Worm (Caenorhabditis elegans) whole organism, L1 larva: ENCODE results near the gene M04B2.7.

Experiments used
- C04F5.9 ChIP-seq: sonication (generic microtip); optimal IDR thresholded peaks from 2 replicates; lab custom pipeline; 2016; ENCODE audit warnings: missing genetic modification characterization, missing compliant biosample characterization
- C16A3.4 ChIP-seq: fragments of 150-350 bp; optimal IDR thresholded peaks from 2 replicates; lab custom pipeline; 2014; ENCODE audit warnings: missing biosample characterization, missing genetic modification characterization
- F16B12.6 ChIP-seq: fragments of 150-350 bp; optimal IDR thresholded peaks from 2 replicates; lab custom pipeline; 2014; ENCODE audit warnings: missing biosample characterization, missing genetic modification characterization
- aha-1 ChIP-seq: fragments of 150-350 bp; optimal IDR thresholded peaks from 2 replicates; lab custom pipeline; 2014; ENCODE audit warnings: missing biosample characterization, missing genetic modification characterization
- alr-1 ChIP-seq: fragments of 200-800 bp; sonication (Bioruptor generic); optimal IDR thresholded peaks from 2 replicates; lab custom pipeline; 2018; ENCODE audit warnings: borderline replicate concordance, mild to moderate bottlenecking, missing genetic modification characterization, missing compliant biosample characterization
- ceh-63 ChIP-seq: fragments of 200-800 bp; sonication (Bioruptor generic); optimal IDR thresholded peaks from 2 replicates; lab custom pipeline; 2018; ENCODE audit warnings: mild to moderate bottlenecking, missing genetic modification characterization, missing compliant biosample characterization
- ceh-82 ChIP-seq, 3 experiments: fragments of 150-350 bp in 1 of 3; sonication (generic microtip) in 2 of 3; optimal IDR thresholded peaks; 2 replicates each; lab custom pipeline; 2014 to 2017; ENCODE audit warnings: missing biosample characterization in 3 of 3, missing genetic modification characterization in 3 of 3
- ceh-88 ChIP-seq: fragments of 200-800 bp; sonication (Bioruptor generic); IDR thresholded peaks from 2 replicates; pipeline ENCODE4 v1.3.6; 2022; ENCODE audit warnings: missing genetic modification characterization, missing compliant biosample characterization
- ceh-90 ChIP-seq: sonication (generic microtip); optimal IDR thresholded peaks from 2 replicates; lab custom pipeline; 2016; ENCODE audit warnings: missing genetic modification characterization, missing compliant biosample characterization
- ces-1 ChIP-seq: fragments of 150-350 bp; optimal IDR thresholded peaks from 2 replicates; lab custom pipeline; 2014; ENCODE audit warnings: missing biosample characterization, missing genetic modification reagents, missing genetic modification characterization
- egl-13 ChIP-seq: sonication (generic microtip); optimal IDR thresholded peaks from 2 replicates; lab custom pipeline; 2016; ENCODE audit warnings: missing genotype, missing genetic modification reagents, missing genetic modification characterization, missing compliant biosample characterization
- elt-2 ChIP-seq: sonication (generic microtip); optimal IDR thresholded peaks from 2 replicates; lab custom pipeline; 2016; ENCODE audit warnings: missing genetic modification characterization, mild to moderate bottlenecking, inconsistent platforms, missing compliant biosample characterization, missing genetic modification reagents
- fkh-10 ChIP-seq: sonication (generic microtip); optimal IDR thresholded peaks from 2 replicates; lab custom pipeline; 2017; ENCODE audit warnings: missing biosample characterization, missing genetic modification reagents, missing genetic modification characterization
- fkh-8 ChIP-seq: sonication (generic microtip); optimal IDR thresholded peaks from 2 replicates; lab custom pipeline; 2016; ENCODE audit warnings: mild to moderate bottlenecking, missing genetic modification characterization, missing compliant biosample characterization
- hlh-17 ChIP-seq: fragments of 200-800 bp; sonication (Bioruptor generic); optimal IDR thresholded peaks from 2 replicates; lab custom pipeline; 2018; ENCODE audit warnings: missing genetic modification characterization, mild to moderate bottlenecking, missing compliant biosample characterization, moderate library complexity, borderline replicate concordance
- hlh-4 ChIP-seq: sonication (generic microtip); optimal IDR thresholded peaks from 2 replicates; lab custom pipeline; 2016; ENCODE audit warnings: mild to moderate bottlenecking, missing genetic modification characterization, missing compliant biosample characterization
- hpl-2 ChIP-seq: fragments of 150-350 bp; optimal IDR thresholded peaks from 2 replicates; lab custom pipeline; 2014; ENCODE audit warnings: missing biosample characterization, missing genetic modification reagents, missing genetic modification characterization
- irx-1 ChIP-seq: sonication (generic microtip); optimal IDR thresholded peaks from 2 replicates; lab custom pipeline; 2016; ENCODE audit warnings: missing genetic modification characterization, missing compliant biosample characterization
- lin-13 ChIP-seq: fragments of 150-350 bp; optimal IDR thresholded peaks from 2 replicates; lab custom pipeline; 2014; ENCODE audit warnings: missing biosample characterization, missing genetic modification reagents, missing genetic modification characterization
- lin-15B ChIP-seq: fragments of 150-350 bp; sonication (generic microtip); optimal IDR thresholded peaks from 3 replicates; lab custom pipeline; 2014; ENCODE audit warnings: missing biosample characterization, missing genetic modification characterization
- lin-35 ChIP-seq, 2 experiments: fragments of 150-350 bp; optimal IDR thresholded peaks; 2 replicates each; lab custom pipeline; 2014; ENCODE audit warnings: missing biosample characterization in 2 of 2, missing genetic modification characterization in 2 of 2, missing genetic modification reagents in 2 of 2
- mab-9 ChIP-seq: fragments of 200-800 bp; sonication (Bioruptor generic); IDR thresholded peaks from 2 replicates; pipeline ENCODE4 v1.3.6; 2022; ENCODE audit warnings: missing genetic modification reagents, missing genetic modification characterization, missing compliant biosample characterization
- mdl-1 ChIP-seq, 2 experiments: fragments of 150-350 bp; optimal IDR thresholded peaks; 2 replicates each; lab custom pipeline; 2014 to 2017; ENCODE audit warnings: missing biosample characterization in 2 of 2, missing genetic modification characterization in 2 of 2, inconsistent platforms in 1 of 2
- mef-2 ChIP-seq: fragments of 150-350 bp; optimal IDR thresholded peaks from 2 replicates; lab custom pipeline; 2014; ENCODE audit warnings: missing biosample characterization, missing genetic modification characterization
- nhr-19 ChIP-seq: fragments of 200-800 bp; sonication (Bioruptor generic); conservative IDR thresholded peaks from 2 replicates; pipeline ENCODE4 v1.3.6; 2022; ENCODE audit warnings: missing genetic modification characterization, missing compliant biosample characterization
- nhr-47 ChIP-seq: sonication (generic microtip); optimal IDR thresholded peaks from 2 replicates; lab custom pipeline; 2016; ENCODE audit warnings: mild to moderate bottlenecking, missing genetic modification characterization, moderate library complexity, missing compliant biosample characterization
- nhr-71 ChIP-seq: sonication (generic microtip); optimal IDR thresholded peaks from 2 replicates; lab custom pipeline; 2016; ENCODE audit warnings: mild to moderate bottlenecking, missing genetic modification characterization, moderate library complexity, missing compliant biosample characterization
- nhr-76 ChIP-seq: sonication (generic microtip); optimal IDR thresholded peaks from 2 replicates; lab custom pipeline; 2017; ENCODE audit warnings: missing biosample characterization, missing genetic modification characterization
- nhr-77 ChIP-seq: fragments of 150-350 bp; optimal IDR thresholded peaks from 2 replicates; lab custom pipeline; 2014; ENCODE audit warnings: missing biosample characterization, missing genetic modification characterization
- nhr-85 ChIP-seq: sonication (generic microtip); peaks from one replicate; lab custom pipeline; 2016; ENCODE audit warnings: missing genetic modification characterization, inconsistent platforms, missing compliant biosample characterization
- pax-3 ChIP-seq: fragments of 200-800 bp; sonication (Bioruptor generic); optimal IDR thresholded peaks from 2 replicates; lab custom pipeline; 2018; ENCODE audit warnings: mild to moderate bottlenecking, missing genetic modification characterization, moderate library complexity, missing compliant biosample characterization
- pqm-1 ChIP-seq: sonication (generic microtip); optimal IDR thresholded peaks from 3 replicates; lab custom pipeline; 2017; ENCODE audit warnings: missing biosample characterization, missing genetic modification characterization
- rnt-1 ChIP-seq: sonication (generic microtip); optimal IDR thresholded peaks from 2 replicates; lab custom pipeline; 2016; ENCODE audit warnings: mild to moderate bottlenecking, missing genetic modification characterization, moderate library complexity, missing compliant biosample characterization
- snpc-4 ChIP-seq: fragments of 150-350 bp; optimal IDR thresholded peaks from 2 replicates; lab custom pipeline; 2014; ENCODE audit warnings: missing biosample characterization, missing genetic modification characterization
- snu-23 ChIP-seq: sonication (generic microtip); optimal IDR thresholded peaks from 2 replicates; lab custom pipeline; 2016; ENCODE audit warnings: missing genetic modification characterization, missing compliant biosample characterization
- sox-4 ChIP-seq: sonication (generic microtip); optimal IDR thresholded peaks from 2 replicates; lab custom pipeline; 2016; ENCODE audit warnings: missing genetic modification characterization, missing compliant biosample characterization
- sptf-1 ChIP-seq: fragments of 150-350 bp; optimal IDR thresholded peaks from 2 replicates; lab custom pipeline; 2014; ENCODE audit warnings: missing biosample characterization, missing genetic modification characterization
- tbx-2 ChIP-seq: sonication (generic microtip); optimal IDR thresholded peaks from 2 replicates; lab custom pipeline; 2016; ENCODE audit warnings: missing genetic modification characterization, missing compliant biosample characterization
- unc-86 ChIP-seq: sonication (generic microtip); optimal IDR thresholded peaks from 2 replicates; lab custom pipeline; 2016; ENCODE audit warnings: missing genetic modification characterization, missing compliant biosample characterization
- unc-98 ChIP-seq: fragments of 200-800 bp; sonication (Bioruptor generic); IDR thresholded peaks from 2 replicates; pipeline ENCODE4 v1.3.6; 2022; ENCODE audit warnings: missing genetic modification characterization, missing compliant biosample characterization
- vab-15 ChIP-seq: sonication (generic microtip); optimal IDR thresholded peaks from 2 replicates; lab custom pipeline; 2017; ENCODE audit warnings: missing genotype, mild to moderate bottlenecking, missing genetic modification characterization, missing compliant biosample characterization
- zip-4 ChIP-seq: fragments of 200-800 bp; sonication (Bioruptor generic); optimal IDR thresholded peaks from 2 replicates; lab custom pipeline; 2018; ENCODE audit warnings: mild to moderate bottlenecking, missing genetic modification characterization, moderate library complexity, missing compliant biosample characterization
- ztf-11 ChIP-seq, 2 experiments: sonication (generic microtip); optimal IDR thresholded peaks; 2 replicates each; lab custom pipeline; 2016 to 2017; ENCODE audit warnings: missing genetic modification characterization in 2 of 2, missing biosample characterization in 1 of 2, missing compliant biosample characterization in 1 of 2

The M04B2.7 gene

ce11 chrIV:11520960-11521359, 27.6 kb downstream of the M04B2.7 start, which contains the start of the genes M04B2.4 and gfl-1 (continued):
- TF ChIP-seq lin-13 (GFP tag; lab: Kevin White, UChicago): peak; percentile 13
- TF ChIP-seq egl-13 (tag; lab: Kevin White, UChicago): no peak
- no peak for TF ChIP-seq F16B12.6
- TF ChIP-seq C16A3.4 (tag; lab: Kevin White, UChicago): peak; percentile 64
- no peak for TF ChIP-seq mdl-1 (tag; optimal IDR thresholded peaks at IDR 0.05; lab: Kevin White, UChicago)
- TF ChIP-seq tbx-2 (tag; lab: Kevin White, UChicago): peak; percentile 40
- no peak for TF ChIP-seq vab-15 (tag; lab: Kevin White, UChicago)
- TF ChIP-seq sox-4: no peak
- no peak for TF ChIP-seq snpc-4 (tag; lab: Kevin White, UChicago)
- no peak for TF ChIP-seq ceh-90 (tag; lab: Kevin White, UChicago)
- TF ChIP-seq nhr-19 (GFP tag; lab: Robert Waterston, UW): peak; percentile 43
- TF ChIP-seq alr-1 (tag; lab: Kevin White, UChicago): no peak
- peak; percentile 59 for TF ChIP-seq nhr-71 (tag; lab: Kevin White, UChicago)
- peak in 2 of 3 experiments; percentile 34 to 55 for TF ChIP-seq ceh-82 (tag; optimal IDR thresholded peaks at IDR 0.05; lab: Kevin White, UChicago)
- no peak for TF ChIP-seq hlh-4 (tag; lab: Kevin White, UChicago)
- no peak for TF ChIP-seq elt-2 (tag; lab: Kevin White, UChicago)
- no peak for TF ChIP-seq hlh-17 (GFP tag; lab: Kevin White, UChicago)
- no peak for TF ChIP-seq ztf-11 (tag; optimal IDR thresholded peaks at IDR 0.05; lab: Kevin White, UChicago)
- TF ChIP-seq nhr-77 (tag; lab: Kevin White, UChicago): peak; percentile 7
- TF ChIP-seq pax-3 (tag; lab: Kevin White, UChicago): no peak
- no peak for TF ChIP-seq zip-4
- no peak for TF ChIP-seq pqm-1 (tag; lab: Kevin White, UChicago)
- TF ChIP-seq nhr-85 (tag; lab: Kevin White, UChicago): peak; percentile 37
- TF ChIP-seq C04F5.9 (tag; lab: Kevin White, UChicago): no peak
- no peak for TF ChIP-seq rnt-1 (tag; lab: Kevin White, UChicago)
- TF ChIP-seq nhr-47 (tag; lab: Kevin White, UChicago): peak; percentile 51
- TF ChIP-seq lin-35 (GFP tag; optimal IDR thresholded peaks at IDR 0.05; lab: Kevin White, UChicago): peak; percentile 66 to 80
- TF ChIP-seq ceh-88 (GFP tag; lab: Robert Waterston, UW): no peak
- TF ChIP-seq unc-86 (tag; lab: Kevin White, UChicago): peak; percentile 4
- no peak for TF ChIP-seq fkh-8 (tag; lab: Kevin White, UChicago)
- no peak for TF ChIP-seq fkh-10
- TF ChIP-seq mef-2: no peak
- no peak for TF ChIP-seq ceh-63
- no peak for TF ChIP-seq nhr-76
- no peak for TF ChIP-seq hpl-2 (GFP tag; lab: Kevin White, UChicago)
- TF ChIP-seq mab-9 (GFP tag; lab: Robert Waterston, UW): no peak
- no peak for TF ChIP-seq sptf-1 (tag; lab: Kevin White, UChicago)

- TF ChIP-seq ces-1 (no peak), irx-1 (tag; lab: Kevin White, UChicago) (no peak)
These were observed 37.9 kb downstream of the M04B2.7 start, which contains the start of gene M04B2.6 for ce11 chrIV:11510664-11511063. TSS of gene M04B2.6 (minus strand) at chrIV:11510764.

ce11 chrIV:11504416-11504815, 44.2 kb downstream of the M04B2.7 start, which contains the start of gene twk-25:
TSS of gene twk-25 (plus strand) at chrIV:11504716.
- no peak for TF ChIP-seq unc-98 (GFP tag; lab: Robert Waterston, UW)
- TF ChIP-seq aha-1 (tag; lab: Kevin White, UChicago): no peak
- no peak for TF ChIP-seq lin-15B (tag; lab: Kevin White, UChicago)
- TF ChIP-seq snu-23 (GFP tag; lab: Kevin White, UChicago): no peak
- no peak for TF ChIP-seq snpc-4 (tag; lab: Kevin White, UChicago)
- TF ChIP-seq, all 84 proteins: peak for 0
